Fruit fly (Drosophila melanogaster) ovary, adult (tissue): ENCODE data around the gene UbcE2M.

Source experiments
- CG17801 ChIP-seq: fragments of 200-800 bp; optimal IDR thresholded peaks from 2 replicates; lab custom pipeline; 2019; ENCODE audit warnings: missing biosample characterization, mild to moderate bottlenecking, missing genetic modification characterization, moderate library complexity; ENCODE audit not compliant: partially characterized antibody

The UbcE2M gene

DNA sequence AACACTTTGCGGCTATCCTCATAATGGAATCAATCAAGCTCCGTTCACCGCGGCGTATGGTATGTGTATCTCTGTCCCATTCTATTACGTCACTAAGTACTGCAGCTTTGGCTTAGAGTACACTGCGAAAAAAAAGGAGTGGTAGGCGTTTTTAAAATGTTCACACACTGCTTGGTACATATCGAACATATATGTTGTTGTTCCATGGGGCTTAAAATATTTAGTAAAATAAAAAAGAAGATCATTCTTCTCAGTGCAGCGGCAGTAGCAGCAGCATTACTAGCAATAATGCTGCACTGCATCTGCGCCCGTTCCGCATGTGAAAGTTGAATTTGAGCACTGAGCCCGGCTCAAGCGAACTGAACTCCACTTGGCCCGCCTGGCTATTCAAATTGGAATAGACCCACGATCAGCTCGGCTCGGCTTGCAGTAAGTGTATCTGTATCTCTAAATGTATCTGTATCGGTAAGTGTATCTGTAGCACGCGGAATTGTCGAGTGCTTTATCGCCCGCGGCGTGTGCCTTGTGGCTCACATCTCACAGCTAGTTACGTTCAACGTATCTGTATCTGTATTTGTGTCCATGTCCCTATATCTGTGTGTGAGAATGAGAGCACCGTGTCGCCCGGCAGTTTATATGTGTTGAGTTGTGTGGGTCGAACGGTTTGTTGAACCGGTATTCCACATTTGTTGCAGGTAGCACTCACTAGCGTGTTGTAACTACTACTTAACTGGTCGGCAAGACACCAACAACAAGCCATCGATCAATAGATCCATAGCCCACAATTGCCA, 44.4 kb downstream of the UbcE2M start:
- no peak for TF ChIP-seq CG17801 (GFP tag; lab: Kevin White, UChicago)

DNA sequence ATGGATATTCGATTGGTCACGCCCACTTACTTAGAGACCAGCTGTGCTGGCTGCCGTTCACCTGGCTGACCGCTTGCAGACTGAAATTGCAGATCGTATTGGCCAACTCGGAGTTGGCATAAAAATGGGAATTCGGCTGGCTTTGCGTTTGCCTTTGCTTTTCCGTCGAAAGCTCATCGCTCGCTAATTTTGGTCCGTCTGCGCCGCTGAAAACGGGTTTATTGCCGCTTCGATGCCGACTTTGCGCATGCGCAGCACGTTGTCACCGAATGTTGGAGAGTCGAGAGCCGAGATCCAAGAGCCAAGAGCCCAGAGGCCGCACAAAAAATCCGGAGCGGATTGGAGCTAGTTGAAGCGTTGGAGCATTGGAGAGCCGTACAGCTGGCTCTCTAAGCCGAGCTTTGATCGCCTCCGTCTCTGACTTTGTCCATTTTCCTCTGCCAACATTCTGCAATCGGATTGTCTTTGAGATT, 46.0 kb downstream of the UbcE2M start, which contains the start of gene CG13676:
TSS of gene CG13676 (minus strand) at position 87 of the 473 bp plus-strand sequence.
- no peak for TF ChIP-seq CG17801 (GFP tag; lab: Kevin White, UChicago)

- TF ChIP-seq CG17801 (GFP tag; lab: Kevin White, UChicago): no peak
Observed at dm6 chr3L:8150812-8151211, 47.0 kb downstream of the UbcE2M start.

- TF ChIP-seq CG17801 (GFP tag; lab: Kevin White, UChicago): no peak
Observed at dm6 chr3L:8150284-8150683, 47.5 kb downstream of the UbcE2M start.
